Worm (Caenorhabditis elegans): ENCODE measurements around the gene C27C12.4.

ce11 chrX:14868200-14868599 lies 14.3 kb downstream of the C27C12.4 start, which contains the start of gene F31F6.1:
- TF ChIP-seq T22C8.4 (GFP tag; IDR thresholded peaks at IDR 0.05) (no peak), ztf-23 (GFP tag; IDR thresholded peaks at IDR 0.05) (no peak), flt-1 (GFP tag; IDR thresholded peaks at IDR 0.05) (no peak)

Measured in whole organism, midembryonic.